Worm (Caenorhabditis elegans) whole organism, young adult: ENCODE results near the gene toca-1.

Source experiments
- F23B12.7 ChIP-seq: sonication (generic microtip); optimal IDR thresholded peaks from 2 replicates; lab custom pipeline; 2017; ENCODE audit warnings: missing genetic modification characterization, mild to moderate bottlenecking, missing compliant biosample characterization, antibody characterized with exemption, moderate library complexity; ENCODE audit not compliant: insufficient read depth
- F39B2.1 ChIP-seq: fragments of 200-800 bp; sonication (Bioruptor generic); IDR thresholded peaks from 2 replicates; pipeline ENCODE4 v1.3.6; 2022; ENCODE audit warnings: missing genetic modification reagents, missing genetic modification characterization, missing compliant biosample characterization
- F52B5.7 ChIP-seq: sonication (generic microtip); optimal IDR thresholded peaks from 2 replicates; lab custom pipeline; 2016; ENCODE audit warnings: mild to moderate bottlenecking, missing genetic modification characterization, missing compliant biosample characterization
- K12H6.12 ChIP-seq: fragments of 200-800 bp; sonication (Bioruptor generic); optimal IDR thresholded peaks from 2 replicates; lab custom pipeline; 2018; ENCODE audit warnings: mild to moderate bottlenecking, missing genetic modification characterization, missing compliant biosample characterization
- T26A5.8 ChIP-seq: sonication (generic microtip); optimal IDR thresholded peaks from 2 replicates; lab custom pipeline; 2016; ENCODE audit warnings: missing genetic modification characterization, missing compliant biosample characterization
- Y53F4B.3 ChIP-seq: fragments of 200-800 bp; sonication (Bioruptor generic); IDR thresholded peaks from 2 replicates; pipeline ENCODE4 v1.3.6; 2022; ENCODE audit warnings: missing genetic modification reagents, missing genetic modification characterization, missing compliant biosample characterization
- Y67H2A.10 ChIP-seq: fragments of 200-800 bp; sonication (Bioruptor generic); conservative IDR thresholded peaks from 2 replicates; pipeline ENCODE4 v1.3.6; 2022; ENCODE audit warnings: missing genetic modification reagents, missing genetic modification characterization, missing compliant biosample characterization
- Y95B8A.8 ChIP-seq: fragments of 200-800 bp; sonication (Bioruptor generic); IDR thresholded peaks from 2 replicates; pipeline ENCODE4 v1.3.6; 2022; ENCODE audit warnings: missing genetic modification reagents, missing genetic modification characterization, missing compliant biosample characterization
- cebp-1 ChIP-seq, 2 experiments: fragments of 200-800 bp in 1 of 2; sonication (Bioruptor generic) in 1 of 2; sonication (generic microtip) in 1 of 2; IDR thresholded peaks in 1 of 2; optimal IDR thresholded peaks in 1 of 2; 2 replicates each; pipeline versions ENCODE4 v1.3.6 to Lab custom; 2017 to 2022; ENCODE audit warnings: missing compliant biosample characterization in 2 of 2, missing genetic modification characterization in 2 of 2, mild to moderate bottlenecking in 1 of 2, missing genetic modification reagents in 1 of 2, moderate library complexity in 1 of 2
- ceh-58 ChIP-seq: fragments of 200-800 bp; sonication (Bioruptor generic); IDR thresholded peaks from 2 replicates; pipeline ENCODE4 v1.3.6; 2022; ENCODE audit warnings: missing genetic modification characterization, missing compliant biosample characterization
- dox-1 ChIP-seq: fragments of 200-800 bp; sonication (Bioruptor generic); IDR thresholded peaks from 2 replicates; pipeline ENCODE4 v1.3.6; 2022; ENCODE audit warnings: missing genetic modification reagents, missing genetic modification characterization, missing compliant biosample characterization
- egl-18 ChIP-seq: fragments of 200-800 bp; sonication (Bioruptor generic); IDR thresholded peaks from 2 replicates; pipeline ENCODE4 v1.3.6; 2022; ENCODE audit warnings: missing genetic modification reagents, missing genetic modification characterization, missing compliant biosample characterization
- fkh-3 ChIP-seq: sonication (generic microtip); optimal IDR thresholded peaks from 2 replicates; lab custom pipeline; 2016; ENCODE audit warnings: mild to moderate bottlenecking, missing genetic modification characterization, missing compliant biosample characterization
- hlh-26 ChIP-seq: fragments of 200-800 bp; sonication (Bioruptor generic); conservative IDR thresholded peaks from 2 replicates; pipeline ENCODE4 v1.3.6; 2022; ENCODE audit warnings: missing genetic modification reagents, missing genetic modification characterization, missing compliant biosample characterization
- hmg-1.2 ChIP-seq: fragments of 200-800 bp; sonication (Bioruptor generic); IDR thresholded peaks from 2 replicates; pipeline ENCODE4 v1.3.6; 2022; ENCODE audit warnings: missing genetic modification reagents, missing genetic modification characterization, missing compliant biosample characterization
- lin-26 ChIP-seq: fragments of 200-800 bp; sonication (Bioruptor generic); IDR thresholded peaks from 2 replicates; pipeline ENCODE4 v1.3.6; 2022; ENCODE audit warnings: missing genetic modification reagents, missing genetic modification characterization, missing compliant biosample characterization
- lin-35 ChIP-seq, 3 experiments: fragments of 150-350 bp in 2 of 3; sonication (generic microtip) in 1 of 3; optimal IDR thresholded peaks; 2 replicates each; lab custom pipeline; 2014 to 2018; ENCODE audit warnings: missing biosample characterization in 3 of 3, missing genetic modification characterization in 3 of 3, missing genetic modification reagents in 3 of 3
- lir-1 ChIP-seq: fragments of 200-800 bp; sonication (Bioruptor generic); conservative IDR thresholded peaks from 2 replicates; pipeline ENCODE4 v1.3.6; 2022; ENCODE audit warnings: missing genetic modification reagents, missing genetic modification characterization, missing compliant biosample characterization
- lsl-1 ChIP-seq: fragments of 200-800 bp; sonication (Bioruptor generic); optimal IDR thresholded peaks from 2 replicates; lab custom pipeline; 2018; ENCODE audit warnings: mild to moderate bottlenecking, missing genetic modification characterization, moderate library complexity, missing compliant biosample characterization
- madf-10 ChIP-seq: sonication (generic microtip); optimal IDR thresholded peaks from 2 replicates; lab custom pipeline; 2016; ENCODE audit warnings: mild to moderate bottlenecking, missing genetic modification characterization, missing compliant biosample characterization
- madf-3 ChIP-seq: fragments of 200-800 bp; sonication (Bioruptor generic); IDR thresholded peaks from 2 replicates; pipeline ENCODE4 v1.3.6; 2022; ENCODE audit warnings: missing genetic modification reagents, missing genetic modification characterization, missing compliant biosample characterization
- mel-28 ChIP-seq: sonication (generic microtip); optimal IDR thresholded peaks from 2 replicates; lab custom pipeline; 2016; ENCODE audit warnings: borderline replicate concordance, mild to moderate bottlenecking, missing genetic modification characterization, missing compliant biosample characterization
- nhr-179 ChIP-seq: sonication (generic microtip); optimal IDR thresholded peaks from 2 replicates; lab custom pipeline; 2016; ENCODE audit warnings: mild to moderate bottlenecking, missing genetic modification characterization, missing compliant biosample characterization
- pbrm-1 ChIP-seq: fragments of 200-800 bp; sonication (Bioruptor generic); IDR thresholded peaks from 2 replicates; pipeline ENCODE4 v1.3.6; 2022; ENCODE audit warnings: missing genetic modification reagents, missing genetic modification characterization, missing compliant biosample characterization
- rec-8 ChIP-seq, 2 experiments: sonication (generic microtip); optimal IDR thresholded peaks; 2 replicates each; lab custom pipeline; 2016; ENCODE audit warnings: mild to moderate bottlenecking in 2 of 2, missing genetic modification characterization in 2 of 2, missing genetic modification reagents in 2 of 2, missing genotype in 2 of 2, missing biosample characterization in 1 of 2, missing compliant biosample characterization in 1 of 2, moderate library complexity in 1 of 2
- rpc-1 ChIP-seq, 2 experiments: fragments of 150-350 bp in 1 of 2; sonication (generic microtip) in 1 of 2; optimal IDR thresholded peaks; 2 replicates each; lab custom pipeline; 2014 to 2018; ENCODE audit warnings: missing biosample characterization in 1 of 2, missing genetic modification characterization in 1 of 2, missing genetic modification reagents in 1 of 2, missing genotype in 1 of 2
- snpc-4 ChIP-seq, 5 experiments: fragments of 150-350 bp in 1 of 5; sonication (generic microtip) in 4 of 5; optimal IDR thresholded peaks; 2 replicates each; lab custom pipeline; 2014 to 2018; ENCODE audit warnings: missing genetic modification characterization in 5 of 5, missing biosample characterization in 3 of 5, antibody characterized with exemption in 2 of 5, mild to moderate bottlenecking in 2 of 5, missing compliant biosample characterization in 2 of 5, missing genotype in 2 of 5, moderate library complexity in 2 of 5, missing genetic modification reagents in 1 of 5
- somi-1 ChIP-seq: fragments of 200-800 bp; sonication (Bioruptor generic); optimal IDR thresholded peaks from 2 replicates; lab custom pipeline; 2018; ENCODE audit warnings: mild to moderate bottlenecking, missing genetic modification characterization, missing compliant biosample characterization
- zfh-2 ChIP-seq: fragments of 200-800 bp; sonication (Bioruptor generic); conservative IDR thresholded peaks from 2 replicates; pipeline ENCODE4 v1.3.6; 2022; ENCODE audit warnings: missing genetic modification reagents, missing genetic modification characterization, missing compliant biosample characterization
- ztf-26 ChIP-seq: sonication (generic microtip); optimal IDR thresholded peaks from 2 replicates; lab custom pipeline; 2017; ENCODE audit warnings: missing genetic modification characterization, missing compliant biosample characterization

toca-1 gene

ce11 chrX:1524559-1524958 lies 3.3 kb upstream of the toca-1 start (continued):
- no peak for TF ChIP-seq lir-1 (GFP tag; lab: Robert Waterston, UW)
- TF ChIP-seq ceh-58 (GFP tag; lab: Robert Waterston, UW) = no peak
- TF ChIP-seq ztf-26 = no peak

- TF ChIP-seq dox-1 = no peak
- no peak for TF ChIP-seq F39B2.1 (GFP tag; lab: Robert Waterston, UW)
- TF ChIP-seq K12H6.12 = no peak
- no peak for TF ChIP-seq lin-35 (GFP tag; optimal IDR thresholded peaks at IDR 0.05; lab: Kevin White, UChicago)
- TF ChIP-seq Y67H2A.10 (GFP tag; lab: Robert Waterston, UW) = no peak
- no peak for TF ChIP-seq F23B12.7 (tag; lab: Kevin White, UChicago)
- no peak for TF ChIP-seq fkh-3 (tag; lab: Kevin White, UChicago)
- TF ChIP-seq egl-18 (GFP tag; lab: Robert Waterston, UW) = no peak
- TF ChIP-seq mel-28 (tag; lab: Kevin White, UChicago) = no peak
- no peak for TF ChIP-seq T26A5.8 (tag; lab: Kevin White, UChicago)
- TF ChIP-seq hlh-26 = no peak
- no peak for TF ChIP-seq nhr-179 (tag; lab: Kevin White, UChicago)
- no peak for TF ChIP-seq madf-10
- TF ChIP-seq F52B5.7 (tag; lab: Kevin White, UChicago) = no peak
- TF ChIP-seq rec-8 (tag; optimal IDR thresholded peaks at IDR 0.05; lab: Kevin White, UChicago) = no peak
- TF ChIP-seq lsl-1 (GFP tag; lab: Kevin White, UChicago) = no peak
- TF ChIP-seq Y53F4B.3 (GFP tag; lab: Robert Waterston, UW) = no peak
These were observed 2.0 kb upstream of the toca-1 start for ce11 chrX:1523272-1523671.

- TF ChIP-seq cebp-1 (GFP tag; IDR thresholded peaks at IDR 0.05; lab: Robert Waterston, UW) = no peak
- TF ChIP-seq cebp-1 (tag; optimal IDR thresholded peaks at IDR 0.05; lab: Kevin White, UChicago) = peak; percentile 7
- TF ChIP-seq somi-1 (GFP tag; lab: Kevin White, UChicago) = no peak
- TF ChIP-seq pbrm-1 = no peak
These were observed 781 bp upstream of the toca-1 start for ce11 chrX:1522068-1522467.

ce11 chrX:1517519-1517918 lies 3.8 kb downstream of the toca-1 start:
- TF ChIP-seq zfh-2 (GFP tag; lab: Robert Waterston, UW) = peak; percentile 53; the same call in 1 of the 2 replicates
- TF ChIP-seq lin-26 (GFP tag; lab: Robert Waterston, UW) = no peak

ce11 chrX:1516574-1516973 lies 4.7 kb downstream of the toca-1 start:
- TF ChIP-seq hmg-1.2 (GFP tag; lab: Robert Waterston, UW) (peak; percentile 22; the same call in 1 of the 2 replicates), snpc-4 (GFP tag; optimal IDR thresholded peaks at IDR 0.05; lab: Kevin White, UChicago) (no peak), snpc-4 (tag; optimal IDR thresholded peaks at IDR 0.05; lab: Kevin White, UChicago) (peak in 3 of 4 experiments; percentile 16 to 83 (median 73)), Y95B8A.8 (no peak)
- TF ChIP-seq, all 124 proteins: peak for 2

ce11 chrX:1513153-1513552 lies 8.1 kb downstream of the toca-1 start:
- TF ChIP-seq madf-3 (0 out of 2 replicates have a peak, but pooled peaks have one; percentile 21), rpc-1 (optimal IDR thresholded peaks at IDR 0.05; lab: Kevin White, UChicago) (no peak), rpc-1 (tag; optimal IDR thresholded peaks at IDR 0.05; lab: Kevin White, UChicago) (peak; percentile 14), lin-26 (GFP tag; lab: Robert Waterston, UW) (0 out of 2 replicates have a peak, but pooled peaks have one; percentile 44), pbrm-1 (no peak)
- TF ChIP-seq, all 124 proteins: peak for 3
